Worm (Caenorhabditis elegans) whole organism, mixed stage, embryonic: ENCODE results near the gene srd-54.

Experiments used
- ceh-39 ChIP-seq: fragments of 150-350 bp; optimal IDR thresholded peaks from 2 replicates; lab custom pipeline; 2014; ENCODE audit warnings: missing biosample characterization, missing genetic modification characterization
- elt-3 ChIP-seq: fragments of 150-350 bp; optimal IDR thresholded peaks from 2 replicates; lab custom pipeline; 2014; ENCODE audit warnings: missing biosample characterization, missing genetic modification characterization
- nhr-237 ChIP-seq: fragments of 150-350 bp; optimal IDR thresholded peaks from 2 replicates; lab custom pipeline; 2014; ENCODE audit warnings: missing biosample characterization, missing genetic modification characterization
- unc-62 ChIP-seq: fragments of 150-350 bp; optimal IDR thresholded peaks from 2 replicates; lab custom pipeline; 2014; ENCODE audit warnings: missing biosample characterization, missing genetic modification reagents, missing genetic modification characterization

DNA sequence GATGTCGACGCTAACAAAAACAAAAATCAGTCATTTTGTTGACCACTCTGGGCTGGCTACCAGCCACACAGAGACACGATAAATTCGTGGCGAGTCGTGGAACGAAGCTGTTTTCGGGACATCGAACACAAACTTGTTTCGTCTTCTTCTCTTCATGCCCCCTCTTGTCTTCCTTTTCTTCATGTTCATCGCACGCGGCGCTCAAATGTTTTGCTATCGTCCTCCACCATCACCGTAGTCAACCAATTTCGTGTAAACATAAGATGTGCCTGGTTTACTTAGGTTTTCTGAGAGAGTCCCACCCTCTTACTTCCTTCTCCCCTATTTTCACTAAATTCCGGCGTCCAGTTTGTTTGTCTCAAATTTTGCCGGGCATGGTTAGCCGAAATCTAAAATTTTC lies 42.1 kb upstream of the srd-54 start:
- TF ChIP-seq unc-62 (no peak), nhr-237 (tag; lab: Kevin White, UChicago) (no peak), elt-3 (tag; lab: Kevin White, UChicago) (no peak), ceh-39 (tag; lab: Kevin White, UChicago) (no peak)
